Worm (Caenorhabditis elegans) whole organism, L2 larva: Measurements from ENCODE around the gene F23B2.10.

Experiments used
- R02D3.7 ChIP-seq: fragments of 150-350 bp; optimal IDR thresholded peaks from 2 replicates; lab custom pipeline; 2014; ENCODE audit warnings: missing biosample characterization, missing genetic modification characterization
- aly-2 ChIP-seq: fragments of 150-350 bp; optimal IDR thresholded peaks from 2 replicates; lab custom pipeline; 2014; ENCODE audit warnings: missing biosample characterization, missing genetic modification characterization
- ama-1 ChIP-seq: fragments of 150-350 bp; optimal IDR thresholded peaks from 2 replicates; lab custom pipeline; 2018; ENCODE audit warnings: inconsistent platforms
- dmd-4 ChIP-seq: sonication (generic microtip); optimal IDR thresholded peaks from 2 replicates; lab custom pipeline; 2017; ENCODE audit warnings: missing biosample characterization, missing genetic modification characterization
- egl-27 ChIP-seq: sonication (generic microtip); optimal IDR thresholded peaks from 3 replicates; lab custom pipeline; 2017; ENCODE audit warnings: missing biosample characterization, missing genetic modification reagents, missing genetic modification characterization
- elt-1 ChIP-seq: fragments of 150-350 bp; optimal IDR thresholded peaks from 2 replicates; lab custom pipeline; 2014; ENCODE audit warnings: missing biosample characterization, missing genetic modification characterization
- lsy-2 ChIP-seq, 2 experiments: fragments of 150-350 bp in 1 of 2; sonication (generic microtip) in 1 of 2; optimal IDR thresholded peaks; 2 replicates each; lab custom pipeline; 2014 to 2017; ENCODE audit warnings: missing biosample characterization in 2 of 2, missing genetic modification characterization in 2 of 2
- mdl-1 ChIP-seq, 2 experiments: fragments of 150-350 bp in 1 of 2; sonication (generic microtip) in 1 of 2; optimal IDR thresholded peaks; 2 replicates each; lab custom pipeline; 2017; ENCODE audit warnings: missing biosample characterization in 2 of 2, missing genetic modification characterization in 2 of 2
- nhr-12 ChIP-seq: fragments of 150-350 bp; optimal IDR thresholded peaks from 2 replicates; lab custom pipeline; 2014; ENCODE audit warnings: missing biosample characterization, missing genetic modification characterization
- skn-1 ChIP-seq: sonication (generic microtip); optimal IDR thresholded peaks from 2 replicates; lab custom pipeline; 2017; ENCODE audit warnings: missing biosample characterization, missing genetic modification characterization
- sma-9 ChIP-seq, 2 experiments: fragments of 150-350 bp in 1 of 2; sonication (generic microtip) in 1 of 2; optimal IDR thresholded peaks; 2 replicates each; lab custom pipeline; 2014 to 2016; ENCODE audit warnings: missing genetic modification characterization in 2 of 2, mild to moderate bottlenecking in 1 of 2, missing biosample characterization in 1 of 2, missing compliant biosample characterization in 1 of 2, missing genetic modification reagents in 1 of 2, moderate library complexity in 1 of 2
- unc-55 ChIP-seq: fragments of 150-350 bp; sonication (generic microtip); optimal IDR thresholded peaks from 3 replicates; lab custom pipeline; 2014; ENCODE audit warnings: missing biosample characterization, missing genetic modification reagents, missing genetic modification characterization

- TF ChIP-seq sma-9 (GFP tag; optimal IDR thresholded peaks at IDR 0.05; lab: Kevin White, UChicago) (no peak), sma-9 (tag; optimal IDR thresholded peaks at IDR 0.05; lab: Kevin White, UChicago) (no peak), dmd-4 (tag; lab: Kevin White, UChicago) (no peak), unc-55 (GFP tag; lab: Kevin White, UChicago) (no peak), lsy-2 (tag; optimal IDR thresholded peaks at IDR 0.05; lab: Kevin White, UChicago) (no peak), skn-1 (tag; lab: Kevin White, UChicago) (no peak), R02D3.7 (tag; lab: Kevin White, UChicago) (no peak), nhr-12 (tag; lab: Kevin White, UChicago) (no peak), ama-1 (lab: Kevin White, UChicago) (no peak), mdl-1 (tag; optimal IDR thresholded peaks at IDR 0.05; lab: Kevin White, UChicago) (no peak), aly-2 (tag; lab: Kevin White, UChicago) (no peak), egl-27 (tag; lab: Kevin White, UChicago) (no peak), elt-1 (tag; lab: Kevin White, UChicago) (no peak)
These were observed 45.2 kb upstream of the F23B2.10 start for ce11 chrIV:9199148-9199938.
